Worm (Caenorhabditis elegans) whole organism, mixed stage, embryonic: ENCODE measurements around the gene hipr-1.
A peak's percentile ranks its signal among the peaks of the same experiment; 100 is the strongest.

ENCODE experiments used
- M03D4.4 ChIP-seq: sonication (generic microtip); optimal IDR thresholded peaks from 2 replicates; lab custom pipeline; 2017; ENCODE audit warnings: mild to moderate bottlenecking, missing genetic modification characterization, missing compliant biosample characterization
- bed-3 ChIP-seq: fragments of 200-800 bp; sonication (Bioruptor generic); optimal IDR thresholded peaks from 3 replicates; lab custom pipeline; 2018; ENCODE audit warnings: mild to moderate bottlenecking, missing genetic modification characterization, moderate library complexity, missing compliant biosample characterization
- ceh-39 ChIP-seq: fragments of 150-350 bp; optimal IDR thresholded peaks from 2 replicates; lab custom pipeline; 2014; ENCODE audit warnings: missing biosample characterization, missing genetic modification characterization
- ceh-43 ChIP-seq: fragments of 200-800 bp; sonication (Bioruptor generic); optimal IDR thresholded peaks from 2 replicates; lab custom pipeline; 2018; ENCODE audit warnings: mild to moderate bottlenecking, missing genetic modification characterization, moderate library complexity, missing compliant biosample characterization
- ceh-83 ChIP-seq: fragments of 200-800 bp; sonication (Bioruptor generic); optimal IDR thresholded peaks from 2 replicates; lab custom pipeline; 2018; ENCODE audit warnings: mild to moderate bottlenecking, missing genetic modification characterization, missing compliant biosample characterization
- ces-1 ChIP-seq: fragments of 150-350 bp; optimal IDR thresholded peaks from 2 replicates; lab custom pipeline; 2014; ENCODE audit warnings: missing biosample characterization, missing genetic modification reagents, missing genetic modification characterization
- cnd-1 ChIP-seq: fragments of 200-800 bp; sonication (Bioruptor generic); optimal IDR thresholded peaks from 2 replicates; lab custom pipeline; 2018; ENCODE audit warnings: mild to moderate bottlenecking, missing genetic modification characterization, missing compliant biosample characterization
- elt-1 ChIP-seq: sonication (generic microtip); optimal IDR thresholded peaks from 2 replicates; lab custom pipeline; 2017; ENCODE audit warnings: missing genetic modification characterization, mild to moderate bottlenecking, missing compliant biosample characterization, antibody characterized with exemption, moderate library complexity, borderline replicate concordance; ENCODE audit not compliant: insufficient read depth
- flh-1 ChIP-seq: fragments of 200-800 bp; sonication (Bioruptor generic); optimal IDR thresholded peaks from 2 replicates; lab custom pipeline; 2018; ENCODE audit warnings: mild to moderate bottlenecking, missing genetic modification characterization, moderate library complexity, missing compliant biosample characterization
- hlh-1 ChIP-seq: fragments of 150-350 bp; optimal IDR thresholded peaks from 2 replicates; lab custom pipeline; 2014; ENCODE audit warnings: missing biosample characterization, missing genetic modification reagents, missing genetic modification characterization
- lin-13 ChIP-seq: fragments of 150-350 bp; optimal IDR thresholded peaks from 2 replicates; lab custom pipeline; 2014; ENCODE audit warnings: missing biosample characterization, missing genetic modification characterization
- lin-32 ChIP-seq: fragments of 200-800 bp; sonication (Bioruptor generic); optimal IDR thresholded peaks from 2 replicates; lab custom pipeline; 2018; ENCODE audit warnings: mild to moderate bottlenecking, missing genetic modification characterization, missing compliant biosample characterization
- lsy-2 ChIP-seq: fragments of 150-350 bp; optimal IDR thresholded peaks from 2 replicates; lab custom pipeline; 2014; ENCODE audit warnings: missing biosample characterization, missing genetic modification characterization
- mls-2 ChIP-seq: sonication (generic microtip); optimal IDR thresholded peaks from 2 replicates; lab custom pipeline; 2016; ENCODE audit warnings: mild to moderate bottlenecking, missing genetic modification characterization, moderate library complexity, missing compliant biosample characterization
- nhr-12 ChIP-seq: fragments of 150-350 bp; optimal IDR thresholded peaks from 2 replicates; lab custom pipeline; 2014; ENCODE audit warnings: missing biosample characterization, missing genetic modification characterization
- nhr-2 ChIP-seq: fragments of 150-350 bp; optimal IDR thresholded peaks from 2 replicates; lab custom pipeline; 2014; ENCODE audit warnings: missing biosample characterization, missing genetic modification characterization
- nhr-237 ChIP-seq: fragments of 150-350 bp; optimal IDR thresholded peaks from 2 replicates; lab custom pipeline; 2014; ENCODE audit warnings: missing biosample characterization, missing genetic modification characterization
- nhr-28 ChIP-seq: fragments of 150-350 bp; optimal IDR thresholded peaks from 2 replicates; lab custom pipeline; 2014; ENCODE audit warnings: missing biosample characterization, missing genetic modification characterization
- nhr-76 ChIP-seq: sonication (generic microtip); optimal IDR thresholded peaks from 2 replicates; lab custom pipeline; 2017; ENCODE audit warnings: missing biosample characterization, missing genetic modification characterization
- pha-4 ChIP-seq: fragments of 150-350 bp; optimal IDR thresholded peaks from 2 replicates; lab custom pipeline; 2018; ENCODE audit warnings: missing biosample characterization, missing genetic modification reagents, missing genetic modification characterization
- sem-2 ChIP-seq: fragments of 200-800 bp; sonication (Bioruptor generic); optimal IDR thresholded peaks from 2 replicates; lab custom pipeline; 2018; ENCODE audit warnings: mild to moderate bottlenecking, missing genetic modification characterization, missing compliant biosample characterization
- sptf-1 ChIP-seq: sonication (generic microtip); optimal IDR thresholded peaks from 2 replicates; lab custom pipeline; 2017; ENCODE audit warnings: mild to moderate bottlenecking, missing genetic modification characterization, moderate library complexity, missing compliant biosample characterization
- unc-120 ChIP-seq: sonication (generic microtip); optimal IDR thresholded peaks from 2 replicates; lab custom pipeline; 2017; ENCODE audit warnings: missing genetic modification characterization, missing compliant biosample characterization; ENCODE audit not compliant: poor library complexity, severe bottlenecking
- unc-39 ChIP-seq: fragments of 150-350 bp; optimal IDR thresholded peaks from 2 replicates; lab custom pipeline; 2014; ENCODE audit warnings: missing biosample characterization, missing genetic modification characterization
- unc-62 ChIP-seq: fragments of 150-350 bp; optimal IDR thresholded peaks from 2 replicates; lab custom pipeline; 2014; ENCODE audit warnings: missing biosample characterization, missing genetic modification reagents, missing genetic modification characterization
- zip-8 ChIP-seq: fragments of 150-350 bp; optimal IDR thresholded peaks from 2 replicates; lab custom pipeline; 2014; ENCODE audit warnings: missing biosample characterization, missing genetic modification characterization
- ztf-11 ChIP-seq: fragments of 150-350 bp; optimal IDR thresholded peaks from 2 replicates; lab custom pipeline; 2014; ENCODE audit warnings: missing biosample characterization, missing genetic modification characterization

hipr-1 gene

DNA sequence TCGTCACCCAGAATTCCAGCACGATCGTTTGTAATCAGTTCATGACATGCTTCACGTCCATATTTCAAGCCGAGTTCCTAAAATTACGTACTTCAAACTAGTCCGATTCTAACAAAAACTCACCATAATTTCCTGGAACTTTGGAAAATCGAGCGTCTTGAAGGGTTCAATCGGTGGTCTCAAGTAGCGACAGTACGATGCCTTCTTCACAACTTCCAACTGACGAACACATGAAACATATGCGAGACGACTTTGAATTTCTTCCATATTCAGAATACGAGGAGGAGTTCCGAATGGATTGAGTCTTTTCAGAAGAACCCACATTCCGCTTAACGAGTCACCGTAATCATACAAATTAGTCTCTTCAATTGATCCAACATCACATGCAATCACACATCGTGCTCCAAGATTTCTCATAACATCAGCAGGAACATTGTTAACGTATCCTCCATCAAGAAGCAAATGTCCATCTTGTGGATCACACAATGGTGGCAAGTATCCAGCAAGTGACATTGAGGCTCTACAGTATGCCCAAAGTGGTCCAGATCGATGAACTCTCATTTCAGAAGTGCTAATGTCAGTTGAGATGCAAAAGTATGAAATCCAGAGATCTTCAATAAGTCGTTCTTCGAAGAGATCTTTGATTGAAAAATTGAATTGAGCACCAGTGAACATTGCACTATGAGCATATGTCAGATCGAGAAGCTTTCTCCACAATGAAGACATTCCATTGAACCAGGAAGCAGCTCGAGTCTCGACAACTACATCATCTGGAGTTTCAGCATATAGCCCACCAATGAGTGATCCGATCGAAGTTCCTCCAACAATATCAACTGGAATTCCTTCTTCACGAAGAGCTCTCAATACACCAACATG is 6.3 kb downstream of the hipr-1 start:
- no peak for TF ChIP-seq flh-1
- TF ChIP-seq pha-4 (tag; lab: Kevin White, UChicago): no peak
- TF ChIP-seq unc-62 (GFP tag; lab: Kevin White, UChicago): no peak
- no peak for TF ChIP-seq sptf-1 (tag; lab: Kevin White, UChicago)
- no peak for TF ChIP-seq cnd-1 (tag; lab: Kevin White, UChicago)

DNA sequence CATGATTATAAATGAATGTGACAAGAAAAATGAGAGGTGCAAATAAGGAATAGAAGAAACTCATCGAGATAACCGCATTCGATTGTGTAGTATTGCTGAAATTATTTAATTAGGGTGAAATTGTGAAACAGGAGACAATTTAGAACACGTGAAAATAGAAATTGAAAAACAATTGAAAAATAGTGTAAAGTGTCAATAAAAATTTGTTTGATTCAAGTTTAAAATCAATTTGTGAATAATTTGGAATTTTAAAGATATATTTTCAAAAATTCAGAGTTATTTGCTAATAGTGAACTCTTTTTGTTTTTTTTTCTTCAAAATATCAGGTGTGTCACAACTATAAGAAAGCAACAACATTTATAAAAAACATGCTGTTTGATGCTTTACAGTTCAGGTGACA is 11.3 kb downstream of the hipr-1 start, which contains the start of gene ZK370.4:
ZK370.4 (minus strand) TSS at position 101 of the 400 bp plus-strand sequence.
- TF ChIP-seq nhr-76 (tag; lab: Kevin White, UChicago): no peak
- TF ChIP-seq ceh-43 (GFP tag; lab: Kevin White, UChicago): no peak
- no peak for TF ChIP-seq unc-39 (tag; lab: Kevin White, UChicago)
- TF ChIP-seq bed-3: no peak
- no peak for TF ChIP-seq lsy-2 (tag; lab: Kevin White, UChicago)
- no peak for TF ChIP-seq lin-13
- no peak for TF ChIP-seq nhr-28
- TF ChIP-seq cnd-1 (tag; lab: Kevin White, UChicago): no peak
- no peak for TF ChIP-seq nhr-2 (tag; lab: Kevin White, UChicago)
- TF ChIP-seq nhr-237 (tag; lab: Kevin White, UChicago): no peak
- TF ChIP-seq ztf-11: no peak
- no peak for TF ChIP-seq unc-120 (tag; lab: Kevin White, UChicago)
- no peak for TF ChIP-seq ceh-83
- no peak for TF ChIP-seq sem-2 (GFP tag; lab: Kevin White, UChicago)
- no peak for TF ChIP-seq nhr-12 (tag; lab: Kevin White, UChicago)
- no peak for TF ChIP-seq hlh-1
- TF ChIP-seq mls-2 (tag; lab: Kevin White, UChicago): no peak
- no peak for TF ChIP-seq ceh-39 (tag; lab: Kevin White, UChicago)
- no peak for TF ChIP-seq pha-4 (tag; lab: Kevin White, UChicago)
- TF ChIP-seq elt-1: no peak

ce11 chrIII:8731973-8732372 is 12.0 kb downstream of the hipr-1 start:
- TF ChIP-seq ceh-83 (no peak), M03D4.4 (tag; lab: Kevin White, UChicago) (no peak)
- TF ChIP-seq, all 35 proteins: peak for 0

- TF ChIP-seq unc-39 (tag; lab: Kevin White, UChicago): no peak
- no peak for TF ChIP-seq nhr-237 (tag; lab: Kevin White, UChicago)
- TF ChIP-seq lin-32 (GFP tag; lab: Kevin White, UChicago): no peak
- no peak for TF ChIP-seq ces-1
- TF ChIP-seq sptf-1 (tag; lab: Kevin White, UChicago): no peak
- peak; percentile 87 for TF ChIP-seq pha-4 (tag; lab: Kevin White, UChicago)
Observed at ce11 chrIII:8733237-8733636, 13.2 kb downstream of the hipr-1 start.

ce11 chrIII:8733667-8734066 is 13.7 kb downstream of the hipr-1 start:
- no peak for TF ChIP-seq nhr-12 (tag; lab: Kevin White, UChicago)
- TF ChIP-seq sem-2 (GFP tag; lab: Kevin White, UChicago): no peak
- no peak for TF ChIP-seq nhr-237 (tag; lab: Kevin White, UChicago)
- TF ChIP-seq sptf-1 (tag; lab: Kevin White, UChicago): no peak
- no peak for TF ChIP-seq ztf-11
- TF ChIP-seq unc-62 (GFP tag; lab: Kevin White, UChicago): no peak
- TF ChIP-seq lsy-2 (tag; lab: Kevin White, UChicago): no peak
- no peak for TF ChIP-seq nhr-28
- TF ChIP-seq elt-1: no peak

DNA sequence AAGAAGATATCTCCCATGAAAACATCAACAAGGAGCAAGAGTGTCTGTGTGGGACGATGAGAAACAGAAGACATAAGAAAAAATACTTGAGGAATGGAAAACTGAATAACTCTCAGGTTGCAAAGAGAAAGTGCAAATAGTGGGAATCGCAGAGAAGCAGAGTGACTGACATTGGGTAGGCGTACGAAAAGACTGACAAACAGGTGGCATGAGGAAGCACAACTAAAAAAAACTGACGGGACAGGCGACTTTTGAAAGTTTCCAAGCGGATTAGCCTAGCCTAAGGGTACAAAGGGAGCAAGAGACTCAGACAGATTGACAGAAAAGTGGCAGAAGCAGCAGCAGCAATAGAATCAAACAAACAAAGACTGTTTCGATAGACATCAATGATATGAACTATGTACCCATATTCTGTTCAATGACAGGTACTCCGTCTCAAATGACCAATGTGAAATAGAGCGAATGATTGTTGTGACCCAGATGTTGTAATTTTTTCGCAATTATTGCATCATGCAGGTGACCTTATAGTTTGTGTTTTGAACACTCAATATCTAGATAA is 14.4 kb downstream of the hipr-1 start:
- peak; percentile 21 for TF ChIP-seq nhr-237 (tag; lab: Kevin White, UChicago)
- TF ChIP-seq elt-1: no peak
- TF ChIP-seq sptf-1 (tag; lab: Kevin White, UChicago): no peak
- no peak for TF ChIP-seq lin-32 (GFP tag; lab: Kevin White, UChicago)
- TF ChIP-seq unc-120 (tag; lab: Kevin White, UChicago): peak; percentile 39
- peak; percentile 70 for TF ChIP-seq hlh-1
- TF ChIP-seq zip-8: peak; percentile 26
- no peak for TF ChIP-seq ceh-83
- TF ChIP-seq unc-62 (GFP tag; lab: Kevin White, UChicago): peak; percentile 74
- TF ChIP-seq lsy-2 (tag; lab: Kevin White, UChicago): no peak
- no peak for TF ChIP-seq ceh-43 (GFP tag; lab: Kevin White, UChicago)
